Worm (Caenorhabditis elegans) whole organism, L1 larva: Measurements from ENCODE around the gene cdc-42.
A peak's percentile ranks its signal among the peaks of the same experiment; 100 is the strongest.

Source experiments
- C34B4.2 ChIP-seq: sonication (generic microtip); optimal IDR thresholded peaks from 2 replicates; lab custom pipeline; 2017; ENCODE audit warnings: mild to moderate bottlenecking, missing genetic modification characterization, missing compliant biosample characterization
- Y116A8C.19 ChIP-seq: sonication (generic microtip); optimal IDR thresholded peaks from 2 replicates; lab custom pipeline; 2016; ENCODE audit warnings: missing compliant biosample characterization, missing genetic modification characterization, borderline replicate concordance
- aha-1 ChIP-seq: fragments of 150-350 bp; optimal IDR thresholded peaks from 2 replicates; lab custom pipeline; 2014; ENCODE audit warnings: missing biosample characterization, missing genetic modification characterization
- alr-1 ChIP-seq: fragments of 200-800 bp; sonication (Bioruptor generic); optimal IDR thresholded peaks from 2 replicates; lab custom pipeline; 2018; ENCODE audit warnings: borderline replicate concordance, mild to moderate bottlenecking, missing genetic modification characterization, missing compliant biosample characterization
- ama-1 ChIP-seq: fragments of 150-350 bp; optimal IDR thresholded peaks from 2 replicates; lab custom pipeline; 2014
- blmp-1 ChIP-seq: fragments of 150-350 bp; optimal IDR thresholded peaks from 2 replicates; lab custom pipeline; 2014; ENCODE audit warnings: missing biosample characterization, missing genetic modification characterization
- dpl-1 ChIP-seq, 3 experiments: fragments of 150-350 bp in 2 of 3; sonication (generic microtip) in 1 of 3; optimal IDR thresholded peaks; 2 replicates each; lab custom pipeline; 2014 to 2017; ENCODE audit warnings: missing biosample characterization in 3 of 3, missing genetic modification characterization in 3 of 3, missing genetic modification reagents in 3 of 3
- efl-1 ChIP-seq, 4 experiments: fragments of 150-350 bp; optimal IDR thresholded peaks in 3 of 4; peaks in 1 of 4; 1 replicate in 1 of 4; 2 replicates in 3 of 4; lab custom pipeline; 2014; ENCODE audit warnings: missing biosample characterization in 2 of 4, missing genetic modification characterization in 2 of 4, missing genetic modification reagents in 2 of 4
- efl-3 ChIP-seq: fragments of 200-800 bp; sonication (Bioruptor generic); optimal IDR thresholded peaks from 2 replicates; lab custom pipeline; 2018; ENCODE audit warnings: mild to moderate bottlenecking, missing genetic modification characterization, missing compliant biosample characterization
- egl-13 ChIP-seq: sonication (generic microtip); optimal IDR thresholded peaks from 2 replicates; lab custom pipeline; 2016; ENCODE audit warnings: missing genotype, missing genetic modification reagents, missing genetic modification characterization, missing compliant biosample characterization
- egl-27 ChIP-seq, 2 experiments: fragments of 150-350 bp in 1 of 2; sonication (generic microtip); optimal IDR thresholded peaks; 3 replicates each; lab custom pipeline; 2017 to 2018; ENCODE audit warnings: missing biosample characterization in 2 of 2, missing genetic modification characterization in 2 of 2, missing genetic modification reagents in 2 of 2
- fkh-10 ChIP-seq: sonication (generic microtip); optimal IDR thresholded peaks from 2 replicates; lab custom pipeline; 2017; ENCODE audit warnings: missing biosample characterization, missing genetic modification reagents, missing genetic modification characterization
- fkh-8 ChIP-seq: sonication (generic microtip); optimal IDR thresholded peaks from 2 replicates; lab custom pipeline; 2016; ENCODE audit warnings: mild to moderate bottlenecking, missing genetic modification characterization, missing compliant biosample characterization
- grh-1 ChIP-seq: fragments of 200-800 bp; sonication (Bioruptor generic); IDR thresholded peaks from 2 replicates; pipeline ENCODE4 v1.3.6; 2022; ENCODE audit warnings: missing genetic modification reagents, missing genetic modification characterization, missing compliant biosample characterization
- hlh-4 ChIP-seq: sonication (generic microtip); optimal IDR thresholded peaks from 2 replicates; lab custom pipeline; 2016; ENCODE audit warnings: mild to moderate bottlenecking, missing genetic modification characterization, missing compliant biosample characterization
- hpl-2 ChIP-seq: fragments of 150-350 bp; optimal IDR thresholded peaks from 2 replicates; lab custom pipeline; 2014; ENCODE audit warnings: missing biosample characterization, missing genetic modification reagents, missing genetic modification characterization
- jun-1 ChIP-seq: fragments of 150-350 bp; optimal IDR thresholded peaks from 2 replicates; lab custom pipeline; 2014; ENCODE audit warnings: missing biosample characterization, missing genetic modification reagents, missing genetic modification characterization
- lin-14 ChIP-seq: fragments of 200-800 bp; sonication (Bioruptor generic); optimal IDR thresholded peaks from 2 replicates; lab custom pipeline; 2018; ENCODE audit warnings: mild to moderate bottlenecking, missing genetic modification characterization, moderate library complexity, missing compliant biosample characterization
- lin-15B ChIP-seq: fragments of 150-350 bp; sonication (generic microtip); optimal IDR thresholded peaks from 3 replicates; lab custom pipeline; 2014; ENCODE audit warnings: missing biosample characterization, missing genetic modification characterization
- lin-35 ChIP-seq, 2 experiments: fragments of 150-350 bp; optimal IDR thresholded peaks; 2 replicates each; lab custom pipeline; 2014; ENCODE audit warnings: missing biosample characterization in 2 of 2, missing genetic modification characterization in 2 of 2, missing genetic modification reagents in 2 of 2
- lin-39 ChIP-seq: fragments of 150-350 bp; optimal IDR thresholded peaks from 2 replicates; lab custom pipeline; 2014; ENCODE audit warnings: missing biosample characterization, missing genetic modification reagents, missing genetic modification characterization
- lsy-2 ChIP-seq, 2 experiments: fragments of 150-350 bp; optimal IDR thresholded peaks; 2 replicates each; lab custom pipeline; 2014; ENCODE audit warnings: missing biosample characterization in 2 of 2, missing genetic modification characterization in 2 of 2
- mab-9 ChIP-seq: fragments of 200-800 bp; sonication (Bioruptor generic); IDR thresholded peaks from 2 replicates; pipeline ENCODE4 v1.3.6; 2022; ENCODE audit warnings: missing genetic modification reagents, missing genetic modification characterization, missing compliant biosample characterization
- mdl-1 ChIP-seq, 2 experiments: fragments of 150-350 bp; optimal IDR thresholded peaks; 2 replicates each; lab custom pipeline; 2014 to 2017; ENCODE audit warnings: missing biosample characterization in 2 of 2, missing genetic modification characterization in 2 of 2, inconsistent platforms in 1 of 2
- mep-1 ChIP-seq: fragments of 150-350 bp; optimal IDR thresholded peaks from 2 replicates; lab custom pipeline; 2014; ENCODE audit warnings: missing biosample characterization, missing genetic modification characterization
- nhr-11 ChIP-seq: fragments of 150-350 bp; optimal IDR thresholded peaks from 2 replicates; lab custom pipeline; 2014; ENCODE audit warnings: missing biosample characterization, missing genetic modification characterization
- nhr-12 ChIP-seq: sonication (generic microtip); optimal IDR thresholded peaks from 2 replicates; lab custom pipeline; 2017; ENCODE audit warnings: missing biosample characterization, missing genetic modification characterization
- nhr-19 ChIP-seq: fragments of 200-800 bp; sonication (Bioruptor generic); conservative IDR thresholded peaks from 2 replicates; pipeline ENCODE4 v1.3.6; 2022; ENCODE audit warnings: missing genetic modification characterization, missing compliant biosample characterization
- nhr-20 ChIP-seq: sonication (generic microtip); optimal IDR thresholded peaks from 2 replicates; lab custom pipeline; 2016; ENCODE audit warnings: mild to moderate bottlenecking, missing genetic modification characterization, missing compliant biosample characterization
- nhr-28 ChIP-seq: fragments of 150-350 bp; optimal IDR thresholded peaks from 2 replicates; lab custom pipeline; 2014; ENCODE audit warnings: missing biosample characterization, missing genetic modification characterization
- nhr-47 ChIP-seq: sonication (generic microtip); optimal IDR thresholded peaks from 2 replicates; lab custom pipeline; 2016; ENCODE audit warnings: mild to moderate bottlenecking, missing genetic modification characterization, moderate library complexity, missing compliant biosample characterization
- nhr-71 ChIP-seq: sonication (generic microtip); optimal IDR thresholded peaks from 2 replicates; lab custom pipeline; 2016; ENCODE audit warnings: mild to moderate bottlenecking, missing genetic modification characterization, moderate library complexity, missing compliant biosample characterization
- nhr-76 ChIP-seq: sonication (generic microtip); optimal IDR thresholded peaks from 2 replicates; lab custom pipeline; 2017; ENCODE audit warnings: missing biosample characterization, missing genetic modification characterization
- nhr-77 ChIP-seq: fragments of 150-350 bp; optimal IDR thresholded peaks from 2 replicates; lab custom pipeline; 2014; ENCODE audit warnings: missing biosample characterization, missing genetic modification characterization
- nhr-85 ChIP-seq: sonication (generic microtip); peaks from one replicate; lab custom pipeline; 2016; ENCODE audit warnings: missing genetic modification characterization, inconsistent platforms, missing compliant biosample characterization
- pqm-1 ChIP-seq: sonication (generic microtip); optimal IDR thresholded peaks from 3 replicates; lab custom pipeline; 2017; ENCODE audit warnings: missing biosample characterization, missing genetic modification characterization
- rnt-1 ChIP-seq: sonication (generic microtip); optimal IDR thresholded peaks from 2 replicates; lab custom pipeline; 2016; ENCODE audit warnings: mild to moderate bottlenecking, missing genetic modification characterization, moderate library complexity, missing compliant biosample characterization
- skn-1 ChIP-seq: fragments of 150-350 bp; optimal IDR thresholded peaks from 2 replicates; lab custom pipeline; 2014; ENCODE audit warnings: missing biosample characterization, missing genetic modification characterization
- snpc-4 ChIP-seq: fragments of 150-350 bp; optimal IDR thresholded peaks from 2 replicates; lab custom pipeline; 2014; ENCODE audit warnings: missing biosample characterization, missing genetic modification characterization
- sox-4 ChIP-seq: sonication (generic microtip); optimal IDR thresholded peaks from 2 replicates; lab custom pipeline; 2016; ENCODE audit warnings: missing genetic modification characterization, missing compliant biosample characterization
- unc-130 ChIP-seq: fragments of 150-350 bp; optimal IDR thresholded peaks from 2 replicates; lab custom pipeline; 2017; ENCODE audit warnings: missing biosample characterization, missing genetic modification characterization, inconsistent platforms
- xbp-1 ChIP-seq: sonication (generic microtip); optimal IDR thresholded peaks from 2 replicates; lab custom pipeline; 2016; ENCODE audit warnings: missing genetic modification characterization, missing compliant biosample characterization
- zip-4 ChIP-seq: fragments of 200-800 bp; sonication (Bioruptor generic); optimal IDR thresholded peaks from 2 replicates; lab custom pipeline; 2018; ENCODE audit warnings: mild to moderate bottlenecking, missing genetic modification characterization, moderate library complexity, missing compliant biosample characterization

The cdc-42 gene

DNA sequence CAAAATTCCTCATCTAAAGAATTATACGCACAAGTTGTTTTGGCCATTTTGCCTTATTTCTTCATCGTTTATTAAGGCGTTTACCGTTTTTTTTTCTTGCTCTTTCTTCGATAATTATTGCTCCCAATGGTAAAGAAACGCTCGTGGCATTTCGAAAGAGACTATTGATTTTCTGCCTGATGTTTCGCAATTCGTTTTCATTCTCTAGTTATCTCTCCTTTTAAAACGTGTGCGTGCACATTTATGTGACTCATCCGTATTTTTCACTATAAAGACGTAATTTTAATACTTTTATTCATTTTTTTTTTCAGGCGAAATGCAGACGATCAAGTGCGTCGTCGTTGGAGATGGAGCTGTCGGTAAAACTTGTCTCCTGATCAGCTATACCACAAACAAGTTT, at the start of gene cdc-42:
Gene cdc-42 (plus strand): TSS at position 312 of the 400 bp plus-strand sequence.
- TF ChIP-seq skn-1 (peak; percentile 16), xbp-1 (tag; lab: Kevin White, UChicago) (no peak), lin-35 (GFP tag; optimal IDR thresholded peaks at IDR 0.05; lab: Kevin White, UChicago) (no peak), unc-130 (tag; lab: Kevin White, UChicago) (no peak), nhr-85 (peak; percentile 37), nhr-71 (tag; lab: Kevin White, UChicago) (no peak), rnt-1 (tag; lab: Kevin White, UChicago) (no peak), nhr-28 (tag; lab: Kevin White, UChicago) (no peak), alr-1 (no peak), fkh-10 (GFP tag; lab: Kevin White, UChicago) (no peak), blmp-1 (tag; lab: Kevin White, UChicago) (no peak), egl-13 (tag; lab: Kevin White, UChicago) (no peak), efl-1 (optimal IDR thresholded peaks at IDR 0.05; lab: Kevin White, UChicago) (no peak), efl-1 (GFP tag; optimal IDR thresholded peaks at IDR 0.05 in 1 of 2; lab: Kevin White, UChicago) (peak in 1 of 2 experiments; percentile 78), grh-1 (GFP tag; lab: Robert Waterston, UW) (no peak)
- TF ChIP-seq, all 84 proteins: peak for 3

DNA sequence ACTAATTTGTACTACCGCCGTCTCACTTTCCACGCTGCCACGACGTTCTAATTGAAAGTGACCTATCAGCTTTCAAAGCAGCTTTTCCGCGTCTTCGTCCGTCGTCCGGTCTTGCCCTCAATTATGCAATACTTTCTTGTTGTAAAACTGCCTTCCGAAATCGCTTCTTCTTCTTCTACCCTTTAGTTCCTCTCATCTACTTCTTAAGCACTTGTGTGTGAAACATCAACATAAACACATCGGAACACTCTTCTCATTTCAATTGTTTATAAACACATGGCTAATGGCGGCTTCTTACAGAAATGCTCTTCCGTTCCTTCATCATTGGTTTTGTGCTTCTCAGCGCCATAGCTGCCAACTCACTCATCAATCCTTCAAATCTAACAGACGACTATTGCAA, 45.9 kb upstream of the cdc-42 start, which contains the start of gene F35D2.3:
Gene F35D2.3 (plus strand): TSS at position 301 of the 400 bp plus-strand sequence.
- TF ChIP-seq Y116A8C.19 (tag; lab: Kevin White, UChicago) = no peak

DNA sequence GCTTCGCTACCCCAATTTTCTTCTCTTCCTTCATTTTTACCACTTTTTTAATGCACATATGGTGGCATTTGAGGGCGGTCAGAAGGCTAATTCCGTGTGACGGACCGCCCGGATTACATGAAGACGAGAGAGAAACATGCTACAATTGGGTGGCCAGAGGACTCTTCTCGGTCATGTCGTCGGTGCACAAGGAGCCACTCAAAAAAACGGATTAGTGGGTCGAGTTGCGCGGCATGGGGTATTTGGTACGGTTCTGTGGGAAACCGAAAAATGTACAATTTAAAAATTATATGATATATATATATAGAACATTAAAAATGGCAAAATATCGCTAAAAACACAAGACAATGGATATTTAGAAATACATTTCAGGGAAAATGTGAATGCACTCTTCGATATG, 45.4 kb upstream of the cdc-42 start:
- no peak for TF ChIP-seq hlh-4 (tag; lab: Kevin White, UChicago)
- peak; percentile 8 for TF ChIP-seq lin-14 (GFP tag; lab: Kevin White, UChicago)

DNA sequence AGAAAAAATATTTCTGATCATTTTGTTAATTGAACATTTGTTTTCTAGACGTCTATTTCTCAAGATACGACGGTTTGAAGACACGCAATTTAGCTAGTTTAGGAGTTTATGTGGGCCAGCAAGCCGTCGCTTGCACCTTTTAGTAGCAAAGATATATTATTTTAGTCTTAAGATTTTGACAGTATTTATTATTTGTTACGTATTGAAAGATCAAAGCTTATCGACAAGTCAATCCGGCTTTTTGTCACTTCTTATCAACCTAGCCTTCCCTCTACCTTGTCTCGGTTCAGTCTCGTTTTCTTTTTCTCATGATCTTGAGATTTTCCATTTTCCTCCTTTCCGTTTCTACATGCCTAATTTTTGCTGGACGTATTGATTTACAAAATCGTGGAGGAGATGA, 42.1 kb upstream of the cdc-42 start, which contains the start of gene F35D2.2:
Gene F35D2.2 (plus strand): TSS at position 301 of the 400 bp plus-strand sequence.
- TF ChIP-seq alr-1 (no peak), fkh-8 (no peak), lin-39 (tag; lab: Kevin White, UChicago) (no peak), zip-4 (GFP tag; lab: Kevin White, UChicago) (no peak), lin-14 (GFP tag; lab: Kevin White, UChicago) (no peak), ama-1 (lab: Kevin White, UChicago) (no peak), jun-1 (tag; lab: Kevin White, UChicago) (no peak), dpl-1 (GFP tag; optimal IDR thresholded peaks at IDR 0.05; lab: Kevin White, UChicago) (no peak), aha-1 (tag; lab: Kevin White, UChicago) (no peak), lin-15B (tag; lab: Kevin White, UChicago) (no peak), nhr-47 (no peak), fkh-10 (GFP tag; lab: Kevin White, UChicago) (no peak), C34B4.2 (tag; lab: Kevin White, UChicago) (no peak), nhr-20 (no peak), nhr-11 (no peak)

DNA sequence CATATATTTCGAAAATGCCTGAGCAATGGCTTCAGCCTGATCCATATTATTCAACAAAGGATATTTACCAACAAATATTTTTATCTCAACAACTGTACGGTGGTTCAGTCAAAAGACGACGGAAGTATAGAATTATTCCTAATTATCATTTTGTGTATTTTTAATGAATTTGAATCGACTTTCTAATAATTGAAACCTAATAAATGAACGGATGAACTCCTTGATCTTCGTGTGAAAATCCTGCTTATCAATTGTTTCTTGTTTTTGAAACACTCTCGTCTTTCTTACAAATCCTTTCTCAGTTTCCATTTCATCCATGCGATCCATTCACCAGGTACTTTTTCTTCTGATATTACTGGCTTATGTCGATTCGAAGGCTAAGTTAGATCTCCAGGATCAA, 40.6 kb upstream of the cdc-42 start, which contains the start of gene F35D2.1:
Gene F35D2.1 (plus strand): TSS at position 301 of the 400 bp plus-strand sequence.
- no peak for TF ChIP-seq hpl-2
- TF ChIP-seq nhr-19 (GFP tag; lab: Robert Waterston, UW) = no peak
- no peak for TF ChIP-seq mab-9 (GFP tag; lab: Robert Waterston, UW)
- TF ChIP-seq nhr-77 (tag; lab: Kevin White, UChicago) = no peak
- TF ChIP-seq mdl-1 (tag; optimal IDR thresholded peaks at IDR 0.05; lab: Kevin White, UChicago) = no peak
- no peak for TF ChIP-seq sox-4 (tag; lab: Kevin White, UChicago)
- no peak for TF ChIP-seq lin-14 (GFP tag; lab: Kevin White, UChicago)
- TF ChIP-seq lsy-2 (tag; optimal IDR thresholded peaks at IDR 0.05; lab: Kevin White, UChicago) = no peak
- no peak for TF ChIP-seq nhr-28 (tag; lab: Kevin White, UChicago)
- TF ChIP-seq ama-1 (lab: Kevin White, UChicago) = no peak
- no peak for TF ChIP-seq nhr-76 (tag; lab: Kevin White, UChicago)
- no peak for TF ChIP-seq egl-27 (tag; optimal IDR thresholded peaks at IDR 0.05; lab: Kevin White, UChicago)
- TF ChIP-seq snpc-4 (tag; lab: Kevin White, UChicago) = no peak
- TF ChIP-seq efl-3 (GFP tag; lab: Kevin White, UChicago) = no peak
- no peak for TF ChIP-seq unc-130 (tag; lab: Kevin White, UChicago)
- no peak for TF ChIP-seq nhr-12 (tag; lab: Kevin White, UChicago)
- TF ChIP-seq pqm-1 (tag; lab: Kevin White, UChicago) = no peak
- no peak for TF ChIP-seq mep-1 (tag; lab: Kevin White, UChicago)
- no peak for TF ChIP-seq aha-1 (tag; lab: Kevin White, UChicago)
- no peak for TF ChIP-seq efl-1 (optimal IDR thresholded peaks at IDR 0.05; lab: Kevin White, UChicago)
- no peak for TF ChIP-seq efl-1 (GFP tag; optimal IDR thresholded peaks at IDR 0.05 in 1 of 2; lab: Kevin White, UChicago)
